Worm (Caenorhabditis elegans) whole organism, midembryonic: ENCODE measurements around the gene T11G6.3.
A peak's percentile ranks its signal among the peaks of the same experiment; 100 is the strongest.

Experiments used
- T22C8.4 ChIP-seq: fragments of 200-800 bp; sonication (Bioruptor generic); IDR thresholded peaks from 2 replicates; pipeline ENCODE4 v1.3.6; 2022; ENCODE audit warnings: missing genetic modification characterization, missing compliant biosample characterization
- cog-1 ChIP-seq: sonication (generic microtip); optimal IDR thresholded peaks from 2 replicates; lab custom pipeline; 2016; ENCODE audit warnings: missing genetic modification characterization, missing compliant biosample characterization
- flt-1 ChIP-seq: fragments of 200-800 bp; sonication (Bioruptor generic); IDR thresholded peaks from 2 replicates; pipeline ENCODE4 v1.3.6; 2022; ENCODE audit warnings: missing genetic modification characterization, missing compliant biosample characterization
- klf-2 ChIP-seq: fragments of 200-800 bp; sonication (Bioruptor generic); conservative IDR thresholded peaks from 2 replicates; pipeline ENCODE4 v1.3.6; 2022; ENCODE audit warnings: missing genetic modification reagents, missing genetic modification characterization, missing compliant biosample characterization
- med-1 ChIP-seq: sonication (generic microtip); optimal IDR thresholded peaks from 2 replicates; lab custom pipeline; 2017; ENCODE audit warnings: missing genetic modification characterization, mild to moderate bottlenecking, missing compliant biosample characterization, antibody characterized with exemption, missing genetic modification reagents; ENCODE audit not compliant: insufficient read depth
- ref-1 ChIP-seq: fragments of 200-800 bp; sonication (Bioruptor generic); conservative IDR thresholded peaks from 2 replicates; pipeline ENCODE4 v1.3.6; 2022; ENCODE audit warnings: missing genetic modification reagents, missing genetic modification characterization, missing compliant biosample characterization
- tab-1 ChIP-seq: fragments of 200-800 bp; sonication (Bioruptor generic); IDR thresholded peaks from 2 replicates; pipeline ENCODE4 v1.3.6; 2022; ENCODE audit warnings: missing genetic modification characterization, missing compliant biosample characterization
- ztf-23 ChIP-seq: fragments of 200-800 bp; sonication (Bioruptor generic); IDR thresholded peaks from 2 replicates; pipeline ENCODE4 v1.3.6; 2022; ENCODE audit warnings: missing genetic modification reagents, missing genetic modification characterization, missing compliant biosample characterization
- ztf-29 ChIP-seq: fragments of 200-800 bp; sonication (Bioruptor generic); IDR thresholded peaks from 2 replicates; pipeline ENCODE4 v1.3.6; 2022; ENCODE audit warnings: missing genetic modification reagents, missing genetic modification characterization, missing compliant biosample characterization

T11G6.3 gene

ce11 chrIV:10820837-10821671, 34.0 kb downstream of the T11G6.3 start:
- TF ChIP-seq ztf-29 (GFP tag; lab: Robert Waterston, UW), result no peak

DNA sequence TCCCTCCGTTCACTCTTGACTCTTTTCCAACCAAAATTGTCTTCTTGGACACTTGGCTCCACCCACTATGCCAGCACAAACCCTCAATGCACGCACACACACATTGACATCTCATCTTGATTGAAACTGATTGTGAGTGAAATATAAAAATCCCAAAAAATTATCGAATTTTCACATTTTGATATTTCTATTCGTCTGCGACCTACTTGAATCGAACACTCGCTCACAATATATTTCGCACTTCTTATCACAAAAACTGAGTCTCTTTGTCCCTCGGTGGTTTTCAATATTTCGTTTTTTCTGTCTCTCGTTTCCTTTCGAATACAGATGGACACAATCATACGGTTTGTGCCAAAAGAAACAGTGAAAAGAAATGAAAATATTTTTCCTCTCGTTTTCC, 34.9 kb downstream of the T11G6.3 start:
- TF ChIP-seq klf-2 (GFP tag; lab: Robert Waterston, UW) (no peak), flt-1 (GFP tag; lab: Robert Waterston, UW) (no peak), ztf-29 (GFP tag; lab: Robert Waterston, UW) (no peak), cog-1 (tag; lab: Kevin White, UChicago) (no peak), med-1 (GFP tag; lab: Kevin White, UChicago) (no peak), tab-1 (GFP tag; lab: Robert Waterston, UW) (no peak), T22C8.4 (GFP tag; lab: Robert Waterston, UW) (no peak)

ce11 chrIV:10819049-10819448, 36.0 kb downstream of the T11G6.3 start:
- TF ChIP-seq klf-2 (GFP tag; lab: Robert Waterston, UW) (0 out of 2 replicates have a peak, but pooled peaks have one; percentile 15), tab-1 (GFP tag; lab: Robert Waterston, UW) (no peak)

DNA sequence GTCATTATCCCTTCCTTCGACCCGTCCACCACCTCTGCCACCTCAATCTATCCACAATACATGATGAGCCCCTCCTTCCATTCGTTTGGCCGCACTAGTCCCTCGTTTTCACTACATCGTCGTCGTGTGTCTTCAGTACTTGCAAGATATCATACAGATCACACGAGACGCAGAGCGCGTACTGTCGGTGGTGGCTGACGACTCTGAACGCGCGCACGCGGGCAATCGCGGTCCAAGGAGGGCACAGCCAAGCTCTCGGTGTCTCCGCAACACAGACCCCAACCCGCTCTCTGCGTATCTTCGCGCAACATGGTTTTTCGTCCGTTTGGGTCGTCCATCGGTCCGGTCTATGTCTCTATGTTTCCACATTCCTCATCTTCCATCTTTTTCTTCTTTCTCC, 38.0 kb downstream of the T11G6.3 start:
- peak; percentile 54; the same call in 1 of the 2 replicates for TF ChIP-seq flt-1 (GFP tag; lab: Robert Waterston, UW)
- TF ChIP-seq ztf-23 (GFP tag; lab: Robert Waterston, UW), result 0 out of 2 replicates have a peak, but pooled peaks have one; percentile 33
- TF ChIP-seq ztf-29 (GFP tag; lab: Robert Waterston, UW), result no peak; the same call in 1 of the 2 replicates
- TF ChIP-seq med-1 (GFP tag; lab: Kevin White, UChicago), result no peak
- TF ChIP-seq cog-1 (tag; lab: Kevin White, UChicago), result peak; percentile 58
- no peak for TF ChIP-seq ref-1 (GFP tag; lab: Robert Waterston, UW)
- TF ChIP-seq T22C8.4 (GFP tag; lab: Robert Waterston, UW), result no peak
- TF ChIP-seq klf-2 (GFP tag; lab: Robert Waterston, UW), result no peak
- TF ChIP-seq tab-1 (GFP tag; lab: Robert Waterston, UW), result peak; percentile 74

DNA sequence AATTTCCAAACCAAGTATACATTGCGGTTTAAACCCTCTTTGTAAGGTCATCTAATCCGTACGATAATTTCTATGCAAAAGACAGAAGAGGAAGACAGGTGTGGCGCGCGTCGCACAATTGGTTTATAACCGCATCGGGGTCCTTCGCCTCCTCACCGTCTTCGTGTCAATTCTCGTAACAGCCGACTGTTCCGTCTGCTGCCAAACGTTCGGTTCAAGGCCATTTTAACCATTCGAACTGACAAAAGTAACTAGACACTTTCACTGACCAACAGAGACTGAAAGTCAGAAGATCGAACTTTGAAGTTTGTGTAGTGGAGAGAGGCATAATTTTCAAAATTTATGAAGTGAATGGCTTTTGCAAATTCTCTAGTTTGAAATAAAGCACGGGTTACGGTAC, 39.1 kb downstream of the T11G6.3 start:
- TF ChIP-seq cog-1 (tag; lab: Kevin White, UChicago), result no peak
- no peak for TF ChIP-seq ref-1 (GFP tag; lab: Robert Waterston, UW)
- TF ChIP-seq klf-2 (GFP tag; lab: Robert Waterston, UW), result no peak
- no peak for TF ChIP-seq T22C8.4 (GFP tag; lab: Robert Waterston, UW)
- TF ChIP-seq ztf-29 (GFP tag; lab: Robert Waterston, UW), result no peak
- no peak for TF ChIP-seq ztf-23 (GFP tag; lab: Robert Waterston, UW)
- no peak for TF ChIP-seq tab-1 (GFP tag; lab: Robert Waterston, UW)
- TF ChIP-seq flt-1 (GFP tag; lab: Robert Waterston, UW), result no peak
- TF ChIP-seq med-1 (GFP tag; lab: Kevin White, UChicago), result no peak

- no peak for TF ChIP-seq T22C8.4 (GFP tag; lab: Robert Waterston, UW)
These were observed 42.9 kb downstream of the T11G6.3 start, which contains the start of gene miz-1 for ce11 chrIV:10812099-10812498. Gene miz-1, plus strand, starts transcription at chrIV:10812399.

DNA sequence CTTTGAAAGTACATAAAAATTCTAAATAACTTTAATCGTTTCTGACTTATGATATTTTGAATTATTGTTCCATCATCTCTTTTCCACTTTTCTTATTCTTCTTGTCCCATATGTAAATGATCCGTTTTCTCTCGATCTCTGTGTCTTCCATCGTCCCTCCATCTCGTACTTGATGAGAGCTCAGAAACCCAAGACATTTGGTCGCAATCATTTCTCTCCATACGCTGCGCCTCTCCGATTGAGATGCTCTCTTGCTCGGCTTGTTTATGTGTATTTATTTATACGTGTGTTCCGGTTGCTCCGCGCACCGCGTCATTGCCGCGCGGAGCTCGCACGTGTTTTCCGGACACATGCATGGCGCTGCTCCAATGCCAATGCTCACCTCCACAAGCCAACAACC, 43.6 kb downstream of the T11G6.3 start:
- TF ChIP-seq T22C8.4 (GFP tag; lab: Robert Waterston, UW) (no peak), klf-2 (GFP tag; lab: Robert Waterston, UW) (no peak), ztf-29 (GFP tag; lab: Robert Waterston, UW) (no peak), ztf-23 (GFP tag; lab: Robert Waterston, UW) (no peak), tab-1 (GFP tag; lab: Robert Waterston, UW) (no peak), ref-1 (GFP tag; lab: Robert Waterston, UW) (no peak), flt-1 (GFP tag; lab: Robert Waterston, UW) (no peak), cog-1 (tag; lab: Kevin White, UChicago) (no peak), med-1 (GFP tag; lab: Kevin White, UChicago) (no peak)

ce11 chrIV:10810820-10811219, 44.2 kb downstream of the T11G6.3 start:
- no peak for TF ChIP-seq klf-2 (GFP tag; lab: Robert Waterston, UW)
- no peak for TF ChIP-seq ztf-29 (GFP tag; lab: Robert Waterston, UW)
- TF ChIP-seq tab-1 (GFP tag; lab: Robert Waterston, UW), result no peak
- no peak for TF ChIP-seq cog-1 (tag; lab: Kevin White, UChicago)
- TF ChIP-seq ref-1 (GFP tag; lab: Robert Waterston, UW), result no peak
- no peak for TF ChIP-seq T22C8.4 (GFP tag; lab: Robert Waterston, UW)
- TF ChIP-seq flt-1 (GFP tag; lab: Robert Waterston, UW), result no peak
- no peak for TF ChIP-seq med-1 (GFP tag; lab: Kevin White, UChicago)

ce11 chrIV:10803973-10804372, 51.1 kb downstream of the T11G6.3 start:
- TF ChIP-seq T22C8.4 (GFP tag; lab: Robert Waterston, UW) (no peak), cog-1 (tag; lab: Kevin White, UChicago) (no peak), ztf-23 (GFP tag; lab: Robert Waterston, UW) (no peak)
